Worm (Caenorhabditis elegans): ENCODE measurements around the gene mfsd-13.2.

mfsd-13.2 gene

DNA sequence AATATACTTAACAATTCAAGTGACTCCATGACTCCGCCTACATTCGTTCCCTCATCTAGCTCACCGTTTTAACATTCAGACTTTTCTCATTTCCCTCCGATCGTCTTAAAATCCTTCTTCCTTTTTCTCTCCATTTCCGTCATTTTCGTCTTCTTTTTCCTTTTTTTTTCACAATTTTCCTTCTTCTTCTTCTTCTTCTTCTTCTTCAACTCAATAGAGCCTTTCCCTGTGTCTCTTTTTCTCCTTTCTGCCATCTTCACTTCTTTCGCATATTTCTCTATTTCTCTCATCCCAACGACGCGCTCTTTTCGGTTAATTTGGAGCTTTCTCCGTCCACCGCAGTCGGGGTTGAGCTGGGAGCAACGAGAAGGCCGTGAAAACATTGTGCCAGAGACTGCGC lies 17.0 kb upstream of the mfsd-13.2 start:
- TF ChIP-seq hmg-11 (tag; optimal IDR thresholded peaks at IDR 0.05) (peak; percentile 57), fkh-2 (tag; optimal IDR thresholded peaks at IDR 0.05) (no peak), fkh-10 (GFP tag; optimal IDR thresholded peaks at IDR 0.05) (peak; percentile 72), nhr-43 (tag; optimal IDR thresholded peaks at IDR 0.05; ENCODE audit: poor library complexity, severe bottlenecking) (no peak), egl-27 (tag; optimal IDR thresholded peaks at IDR 0.05) (no peak), nfya-1 (tag; optimal IDR thresholded peaks at IDR 0.05; ENCODE audit: insufficient read depth) (peak; percentile 58)

- TF ChIP-seq aly-2 (tag; optimal IDR thresholded peaks at IDR 0.05) = no peak
- TF ChIP-seq fkh-10 (GFP tag; optimal IDR thresholded peaks at IDR 0.05) = peak; percentile 15
- no peak for TF ChIP-seq ceh-9 (tag; optimal IDR thresholded peaks at IDR 0.05)
Observed at ce11 chrII:7176108-7176507, 10.5 kb upstream of the mfsd-13.2 start.

ce11 chrII:7174843-7175242 lies 9.2 kb upstream of the mfsd-13.2 start, which contains the start of gene glc-4:
Gene glc-4 (minus strand): TSS chrII:7174943.
- TF ChIP-seq tbx-2 (tag; optimal IDR thresholded peaks at IDR 0.05) = no peak
- no peak for TF ChIP-seq ceh-16 (tag; optimal IDR thresholded peaks at IDR 0.05)
- no peak for TF ChIP-seq ZK546.5 (tag; optimal IDR thresholded peaks at IDR 0.05)
- TF ChIP-seq ceh-28 (tag; optimal IDR thresholded peaks at IDR 0.05) = no peak
- no peak for TF ChIP-seq skn-1 (tag; optimal IDR thresholded peaks at IDR 0.05)
- no peak for TF ChIP-seq nhr-11 (tag; optimal IDR thresholded peaks at IDR 0.05)
- no peak for TF ChIP-seq elt-2 (tag; optimal IDR thresholded peaks at IDR 0.05)
- no peak for TF ChIP-seq nhr-77 (tag; optimal IDR thresholded peaks at IDR 0.05)
- no peak for TF ChIP-seq elt-1 (tag; optimal IDR thresholded peaks at IDR 0.05)
- TF ChIP-seq mdl-1 (tag; optimal IDR thresholded peaks at IDR 0.05) = no peak
- TF ChIP-seq R02D3.7 (tag; optimal IDR thresholded peaks at IDR 0.05) = no peak
- no peak for TF ChIP-seq nhr-28 (tag; optimal IDR thresholded peaks at IDR 0.05)
- no peak for TF ChIP-seq lin-15B (tag; optimal IDR thresholded peaks at IDR 0.05)
- TF ChIP-seq fkh-2 (tag; optimal IDR thresholded peaks at IDR 0.05) = no peak
- no peak for TF ChIP-seq hmg-11 (tag; optimal IDR thresholded peaks at IDR 0.05)
- TF ChIP-seq nhr-25 (tag; optimal IDR thresholded peaks at IDR 0.05) = no peak
- TF ChIP-seq nhr-67 (tag; optimal IDR thresholded peaks at IDR 0.05) = no peak

DNA sequence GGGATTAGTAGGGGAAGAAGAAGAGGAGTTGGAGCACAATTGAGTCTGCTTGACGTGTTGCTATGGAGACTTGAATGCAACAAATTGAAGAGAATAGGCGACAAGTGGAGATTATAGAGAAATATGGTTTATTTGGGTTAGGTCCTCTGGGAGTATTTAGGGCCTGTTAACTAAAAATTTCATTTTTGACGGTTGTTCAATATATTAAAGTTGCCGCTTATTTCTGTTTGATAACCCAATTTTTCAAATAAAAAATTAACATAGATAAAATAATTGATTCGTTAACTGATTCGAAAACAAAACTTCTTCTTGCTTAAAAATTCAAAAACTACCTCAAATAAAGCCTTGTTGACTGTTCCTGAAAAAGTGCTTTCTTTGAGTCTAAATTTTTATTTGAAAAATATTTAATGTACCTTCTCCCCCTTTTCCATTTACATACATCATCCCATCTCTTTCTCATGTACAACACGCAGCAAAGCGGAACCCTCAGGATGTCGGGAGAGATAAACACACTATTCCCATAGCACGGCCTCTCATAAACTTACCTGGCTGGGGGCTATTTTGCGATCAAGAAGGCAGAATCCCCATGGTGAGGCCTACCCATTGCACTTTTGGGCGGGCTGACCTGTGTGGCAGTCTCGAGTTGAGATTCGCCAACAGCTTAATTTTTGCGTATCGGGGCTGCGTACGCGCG lies 5.8 kb upstream of the mfsd-13.2 start, which contains the start of gene dyf-13:
dyf-13 (minus strand) TSS at position 51 of the 694 bp plus-strand sequence.
- TF ChIP-seq lsy-12 (tag; optimal IDR thresholded peaks at IDR 0.05) = no peak

ce11 chrII:7168712-7169111 lies 3.1 kb upstream of the mfsd-13.2 start, which contains the start of gene col-36:
Gene col-36 (minus strand): TSS chrII:7168812.
- TF ChIP-seq nhr-23 (tag; optimal IDR thresholded peaks at IDR 0.05) = peak; percentile 50
- TF ChIP-seq ztf-11 (tag; optimal IDR thresholded peaks at IDR 0.05) = no peak

DNA sequence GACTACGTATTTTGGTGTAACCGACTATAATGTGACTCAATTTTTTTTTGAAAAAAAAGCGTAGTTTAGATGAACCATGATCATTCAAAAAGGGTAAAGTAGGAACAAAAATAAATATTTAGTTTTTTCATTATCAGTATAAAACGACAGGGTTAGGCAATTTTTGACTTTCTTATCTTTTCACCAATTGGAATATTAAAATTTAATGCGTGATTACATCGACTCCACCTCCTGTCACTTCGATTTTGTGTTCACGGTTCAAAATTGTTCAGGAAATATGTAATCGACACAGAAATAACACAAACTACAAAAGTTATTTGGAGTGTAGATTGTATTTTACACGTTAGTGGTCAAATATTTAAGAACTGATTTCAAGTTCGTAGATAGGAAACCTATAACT lies 1.1 kb upstream of the mfsd-13.2 start:
- TF ChIP-seq mdl-1 (tag; optimal IDR thresholded peaks at IDR 0.05) = no peak
- no peak for TF ChIP-seq nhr-12 (tag; optimal IDR thresholded peaks at IDR 0.05)
- TF ChIP-seq pqm-1 (tag; optimal IDR thresholded peaks at IDR 0.05) = peak; percentile 94
- no peak for TF ChIP-seq egl-27 (tag; optimal IDR thresholded peaks at IDR 0.05)
- no peak for TF ChIP-seq ceh-28 (tag; optimal IDR thresholded peaks at IDR 0.05)
- TF ChIP-seq elt-2 (tag; optimal IDR thresholded peaks at IDR 0.05) = peak; percentile 93
- TF ChIP-seq pha-4 (tag; optimal IDR thresholded peaks at IDR 0.05) = no peak
- no peak for TF ChIP-seq ama-1 (optimal IDR thresholded peaks at IDR 0.05)
- no peak for TF ChIP-seq fkh-10 (GFP tag; optimal IDR thresholded peaks at IDR 0.05)

ce11 chrII:7161512-7161911 lies 4.1 kb downstream of the mfsd-13.2 start, which contains the start of gene C27H5.12:
Gene C27H5.12 (minus strand): TSS chrII:7161612.
- no peak for TF ChIP-seq lin-39 (tag; optimal IDR thresholded peaks at IDR 0.05)
- TF ChIP-seq fkh-2 (tag; optimal IDR thresholded peaks at IDR 0.05) = no peak
- no peak for TF ChIP-seq ceh-28 (tag; optimal IDR thresholded peaks at IDR 0.05)
- TF ChIP-seq nhr-11 (tag; optimal IDR thresholded peaks at IDR 0.05) = no peak
- TF ChIP-seq lin-15B (tag; optimal IDR thresholded peaks at IDR 0.05) = no peak
- TF ChIP-seq sea-2 (GFP tag; optimal IDR thresholded peaks at IDR 0.05) = no peak
- no peak for TF ChIP-seq ztf-11 (tag; optimal IDR thresholded peaks at IDR 0.05)
- TF ChIP-seq egl-5 (tag; optimal IDR thresholded peaks at IDR 0.05) = no peak
- no peak for TF ChIP-seq ceh-16 (tag; optimal IDR thresholded peaks at IDR 0.05)
- TF ChIP-seq fos-1 (tag; optimal IDR thresholded peaks at IDR 0.05) = no peak
- no peak for TF ChIP-seq fkh-10 (GFP tag; optimal IDR thresholded peaks at IDR 0.05)
- TF ChIP-seq pqm-1 (tag; optimal IDR thresholded peaks at IDR 0.05) = no peak
- no peak for TF ChIP-seq nhr-77 (tag; optimal IDR thresholded peaks at IDR 0.05)

All from whole organism, L3 larva.